Worm (Caenorhabditis elegans) whole organism, L2 larva: ENCODE measurements around the gene R07E3.6.

Experiments
- C34F6.9 ChIP-seq: fragments of 150-350 bp; optimal IDR thresholded peaks from 2 replicates; lab custom pipeline; 2014; ENCODE audit warnings: missing biosample characterization, missing genetic modification characterization
- F13H6.1 ChIP-seq: sonication (generic microtip); optimal IDR thresholded peaks from 2 replicates; lab custom pipeline; 2016; ENCODE audit warnings: missing genetic modification characterization, missing compliant biosample characterization
- R02D3.7 ChIP-seq: fragments of 150-350 bp; optimal IDR thresholded peaks from 2 replicates; lab custom pipeline; 2014; ENCODE audit warnings: missing biosample characterization, missing genetic modification characterization
- ZK546.5 ChIP-seq: sonication (generic microtip); optimal IDR thresholded peaks from 2 replicates; lab custom pipeline; 2017; ENCODE audit warnings: missing biosample characterization, missing genetic modification characterization
- ama-1 ChIP-seq: fragments of 150-350 bp; optimal IDR thresholded peaks from 2 replicates; lab custom pipeline; 2018; ENCODE audit warnings: inconsistent platforms
- blmp-1 ChIP-seq: sonication (generic microtip); optimal IDR thresholded peaks from 2 replicates; lab custom pipeline; 2017; ENCODE audit warnings: missing genetic modification characterization, mild to moderate bottlenecking, missing compliant biosample characterization, antibody characterized with exemption, moderate library complexity; ENCODE audit not compliant: insufficient read depth
- ceh-16 ChIP-seq: fragments of 150-350 bp; optimal IDR thresholded peaks from 2 replicates; lab custom pipeline; 2014; ENCODE audit warnings: missing biosample characterization, missing genetic modification characterization
- crh-2 ChIP-seq: sonication (generic microtip); optimal IDR thresholded peaks from 2 replicates; lab custom pipeline; 2017; ENCODE audit warnings: missing biosample characterization, missing genetic modification characterization
- egl-27 ChIP-seq: sonication (generic microtip); optimal IDR thresholded peaks from 3 replicates; lab custom pipeline; 2017; ENCODE audit warnings: missing biosample characterization, missing genetic modification reagents, missing genetic modification characterization
- elt-1 ChIP-seq: fragments of 150-350 bp; optimal IDR thresholded peaks from 2 replicates; lab custom pipeline; 2014; ENCODE audit warnings: missing biosample characterization, missing genetic modification characterization
- elt-3 ChIP-seq: sonication (generic microtip); optimal IDR thresholded peaks from 2 replicates; lab custom pipeline; 2017; ENCODE audit warnings: missing biosample characterization, missing genetic modification characterization
- fos-1 ChIP-seq: fragments of 150-350 bp; optimal IDR thresholded peaks from 2 replicates; lab custom pipeline; 2014; ENCODE audit warnings: missing biosample characterization, missing genetic modification characterization
- gmeb-1 ChIP-seq: fragments of 150-350 bp; optimal IDR thresholded peaks from 2 replicates; lab custom pipeline; 2014; ENCODE audit warnings: missing biosample characterization, missing genetic modification characterization
- lin-11 ChIP-seq: fragments of 150-350 bp; sonication (generic microtip); optimal IDR thresholded peaks from 2 replicates; lab custom pipeline; 2014; ENCODE audit warnings: missing biosample characterization, missing genetic modification characterization, inconsistent platforms, mixed read lengths
- lin-39 ChIP-seq: fragments of 150-350 bp; optimal IDR thresholded peaks from 2 replicates; lab custom pipeline; 2014; ENCODE audit warnings: missing biosample characterization, missing genetic modification reagents, missing genetic modification characterization
- lsy-2 ChIP-seq, 2 experiments: fragments of 150-350 bp in 1 of 2; sonication (generic microtip) in 1 of 2; optimal IDR thresholded peaks; 2 replicates each; lab custom pipeline; 2014 to 2017; ENCODE audit warnings: missing biosample characterization in 2 of 2, missing genetic modification characterization in 2 of 2
- mab-5 ChIP-seq: fragments of 150-350 bp; optimal IDR thresholded peaks from 2 replicates; lab custom pipeline; 2014; ENCODE audit warnings: missing biosample characterization, missing genetic modification characterization
- mbf-1 ChIP-seq: sonication (generic microtip); optimal IDR thresholded peaks from 2 replicates; lab custom pipeline; 2017; ENCODE audit warnings: missing biosample characterization, missing genetic modification characterization
- nhr-10 ChIP-seq: sonication (generic microtip); optimal IDR thresholded peaks from 2 replicates; lab custom pipeline; 2017; ENCODE audit warnings: missing biosample characterization, missing genetic modification characterization
- nhr-129 ChIP-seq: fragments of 150-350 bp; optimal IDR thresholded peaks from 2 replicates; lab custom pipeline; 2014; ENCODE audit warnings: missing biosample characterization, missing genetic modification characterization
- nhr-21 ChIP-seq: fragments of 150-350 bp; optimal IDR thresholded peaks from 2 replicates; lab custom pipeline; 2014; ENCODE audit warnings: missing biosample characterization, missing genetic modification characterization
- nhr-23 ChIP-seq: fragments of 150-350 bp; optimal IDR thresholded peaks from 2 replicates; lab custom pipeline; 2014; ENCODE audit warnings: missing biosample characterization, missing genetic modification reagents, missing genetic modification characterization
- nhr-25 ChIP-seq: fragments of 150-350 bp; sonication (generic microtip); optimal IDR thresholded peaks from 3 replicates; lab custom pipeline; 2014; ENCODE audit warnings: missing biosample characterization, missing genetic modification characterization
- nhr-6 ChIP-seq: fragments of 150-350 bp; optimal IDR thresholded peaks from 2 replicates; lab custom pipeline; 2014; ENCODE audit warnings: missing biosample characterization, missing genetic modification characterization
- sma-3 ChIP-seq: sonication (generic microtip); optimal IDR thresholded peaks from 2 replicates; lab custom pipeline; 2016; ENCODE audit warnings: missing genetic modification reagents, missing genetic modification characterization, missing compliant biosample characterization
- sma-9 ChIP-seq, 2 experiments: fragments of 150-350 bp in 1 of 2; sonication (generic microtip) in 1 of 2; optimal IDR thresholded peaks; 2 replicates each; lab custom pipeline; 2014 to 2016; ENCODE audit warnings: missing genetic modification characterization in 2 of 2, mild to moderate bottlenecking in 1 of 2, missing biosample characterization in 1 of 2, missing compliant biosample characterization in 1 of 2, missing genetic modification reagents in 1 of 2, moderate library complexity in 1 of 2
- snpc-4 ChIP-seq: fragments of 150-350 bp; optimal IDR thresholded peaks from 2 replicates; lab custom pipeline; 2014; ENCODE audit warnings: missing biosample characterization, missing genetic modification characterization
- unc-39 ChIP-seq: fragments of 150-350 bp; optimal IDR thresholded peaks from 2 replicates; lab custom pipeline; 2014; ENCODE audit warnings: missing biosample characterization, missing genetic modification characterization
- unc-55 ChIP-seq: fragments of 150-350 bp; sonication (generic microtip); optimal IDR thresholded peaks from 3 replicates; lab custom pipeline; 2014; ENCODE audit warnings: missing biosample characterization, missing genetic modification reagents, missing genetic modification characterization
- unc-62 ChIP-seq: fragments of 150-350 bp; optimal IDR thresholded peaks from 2 replicates; lab custom pipeline; 2014; ENCODE audit warnings: missing biosample characterization, missing genetic modification reagents, missing genetic modification characterization
- zag-1 ChIP-seq: fragments of 150-350 bp; optimal IDR thresholded peaks from 2 replicates; lab custom pipeline; 2014; ENCODE audit warnings: missing biosample characterization, missing genetic modification characterization
- ztf-1 ChIP-seq: fragments of 200-800 bp; sonication (Bioruptor generic); conservative IDR thresholded peaks from 2 replicates; pipeline ENCODE4 v1.3.6; 2022; ENCODE audit warnings: missing genetic modification characterization, missing compliant biosample characterization
- ztf-11 ChIP-seq: sonication (generic microtip); optimal IDR thresholded peaks from 2 replicates; lab custom pipeline; 2017; ENCODE audit warnings: missing biosample characterization, missing genetic modification characterization

Gene R07E3.6

DNA sequence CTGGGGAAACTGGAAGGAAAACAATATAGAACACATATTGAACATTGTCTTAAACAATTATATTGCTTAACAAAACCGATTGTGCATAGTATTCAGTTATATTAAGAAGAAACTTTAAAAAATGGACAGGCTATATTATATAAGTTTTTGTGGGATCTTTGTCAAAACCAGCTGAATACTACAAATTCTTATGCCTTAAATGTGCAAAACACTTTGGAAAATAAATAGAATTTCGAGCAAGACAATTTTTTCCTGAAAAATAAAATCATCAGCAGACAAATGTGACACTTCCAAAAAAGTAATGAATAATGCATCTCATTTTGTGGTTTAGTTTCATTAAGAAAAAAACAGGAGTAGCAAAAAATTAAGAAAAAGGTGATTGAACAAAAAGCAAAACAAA is 20.1 kb upstream of the R07E3.6 start:
- TF ChIP-seq nhr-25: no peak
- TF ChIP-seq ceh-16 (tag; lab: Kevin White, UChicago): no peak
- no peak for TF ChIP-seq mbf-1 (tag; lab: Kevin White, UChicago)
- TF ChIP-seq nhr-23 (tag; lab: Kevin White, UChicago): no peak
- TF ChIP-seq ztf-11 (tag; lab: Kevin White, UChicago): no peak
- TF ChIP-seq lin-11 (tag; lab: Kevin White, UChicago): no peak
- no peak for TF ChIP-seq lin-39 (tag; lab: Kevin White, UChicago)
- no peak for TF ChIP-seq C34F6.9 (tag; lab: Kevin White, UChicago)
- TF ChIP-seq elt-3 (tag; lab: Kevin White, UChicago): no peak
- TF ChIP-seq ztf-1 (GFP tag; lab: Robert Waterston, UW): no peak
- TF ChIP-seq nhr-21: no peak
- TF ChIP-seq nhr-129: no peak
- TF ChIP-seq gmeb-1: no peak
- TF ChIP-seq nhr-10 (tag; lab: Kevin White, UChicago): no peak
- no peak for TF ChIP-seq ZK546.5 (tag; lab: Kevin White, UChicago)
- no peak for TF ChIP-seq fos-1 (tag; lab: Kevin White, UChicago)

DNA sequence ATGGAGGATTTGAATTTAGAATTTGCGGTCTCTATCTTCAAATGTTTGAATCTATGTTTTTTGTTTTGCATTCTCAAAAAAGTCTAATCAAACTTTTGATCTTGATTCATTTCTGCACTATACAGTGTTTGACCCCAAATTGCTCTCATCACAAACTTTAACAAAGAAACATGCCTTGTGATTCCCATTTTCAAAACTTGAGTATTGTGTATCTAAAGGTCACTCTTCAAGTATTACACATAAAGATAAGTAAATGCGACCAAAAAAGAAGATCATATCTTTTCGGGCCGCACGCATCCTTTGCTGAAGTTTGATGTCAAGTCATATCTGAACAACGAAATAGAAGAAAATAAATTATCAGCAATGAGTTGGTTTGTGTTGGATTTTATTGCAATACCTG is 15.6 kb upstream of the R07E3.6 start:
- no peak for TF ChIP-seq lin-11 (tag; lab: Kevin White, UChicago)
- no peak for TF ChIP-seq R02D3.7
- peak; percentile 62 for TF ChIP-seq blmp-1 (tag; lab: Kevin White, UChicago)
- peak; percentile 13 for TF ChIP-seq fos-1 (tag; lab: Kevin White, UChicago)
- peak; percentile 88 for TF ChIP-seq nhr-25
- TF ChIP-seq sma-3 (GFP tag; lab: Kevin White, UChicago): no peak
- TF ChIP-seq crh-2: peak; percentile 11
- TF ChIP-seq sma-9 (GFP tag; optimal IDR thresholded peaks at IDR 0.05; lab: Kevin White, UChicago): peak; percentile 49
- no peak for TF ChIP-seq sma-9 (tag; optimal IDR thresholded peaks at IDR 0.05; lab: Kevin White, UChicago)
- no peak for TF ChIP-seq unc-55 (GFP tag; lab: Kevin White, UChicago)
- no peak for TF ChIP-seq lsy-2 (tag; optimal IDR thresholded peaks at IDR 0.05; lab: Kevin White, UChicago)
- peak; percentile 75 for TF ChIP-seq ceh-16 (tag; lab: Kevin White, UChicago)
- TF ChIP-seq egl-27 (tag; lab: Kevin White, UChicago): peak; percentile 3

DNA sequence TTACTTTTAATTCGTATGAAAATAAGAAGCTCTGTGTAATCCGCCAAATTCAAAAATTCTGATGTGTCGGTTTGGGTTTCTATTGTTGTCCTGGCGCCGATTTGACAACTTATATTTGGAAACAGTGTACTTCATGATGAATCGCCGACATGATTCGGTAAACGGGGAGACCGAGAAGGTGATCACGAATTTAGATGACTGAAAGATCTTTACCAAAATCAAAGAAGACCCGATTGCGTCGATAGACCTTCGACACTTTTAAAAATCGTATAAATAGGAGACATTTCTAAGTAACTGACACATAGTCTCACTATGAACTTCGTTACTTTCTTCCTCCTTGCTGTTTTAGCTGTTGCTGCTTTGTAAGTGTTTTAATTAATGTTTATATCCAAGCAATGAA is 15.1 kb upstream of the R07E3.6 start, which contains the start of gene fip-5:
Gene fip-5, plus strand, starts transcription at position 312 of the 400 bp plus-strand sequence.
- TF ChIP-seq F13H6.1 (tag; lab: Kevin White, UChicago): no peak
- no peak for TF ChIP-seq nhr-6 (tag; lab: Kevin White, UChicago)
- TF ChIP-seq ztf-1 (GFP tag; lab: Robert Waterston, UW): no peak
- no peak for TF ChIP-seq zag-1 (tag; lab: Kevin White, UChicago)
- no peak for TF ChIP-seq snpc-4 (tag; lab: Kevin White, UChicago)
- TF ChIP-seq sma-9 (GFP tag; optimal IDR thresholded peaks at IDR 0.05; lab: Kevin White, UChicago): peak; percentile 14
- TF ChIP-seq sma-9 (tag; optimal IDR thresholded peaks at IDR 0.05; lab: Kevin White, UChicago): no peak
- no peak for TF ChIP-seq unc-62 (GFP tag; lab: Kevin White, UChicago)

DNA sequence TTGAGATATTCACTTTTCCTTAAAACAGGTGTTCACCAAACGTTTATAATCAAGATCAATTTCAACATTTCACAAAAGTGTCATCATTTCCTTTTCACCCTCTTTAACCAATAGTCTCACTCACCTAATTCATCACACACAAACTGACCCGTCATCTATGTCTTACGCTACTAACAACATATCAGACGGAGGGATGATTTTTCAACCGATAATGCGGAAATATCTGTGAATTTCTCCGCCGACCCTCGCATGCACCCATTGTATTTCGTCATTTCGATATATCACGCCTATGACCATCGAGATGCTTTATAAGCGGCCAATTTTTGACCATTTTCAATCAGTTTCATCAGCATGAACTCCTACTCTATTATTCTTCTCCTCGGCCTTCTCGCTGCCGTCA is 13.3 kb upstream of the R07E3.6 start, which contains the start of gene fipr-21:
Gene fipr-21, plus strand, starts transcription at position 352 of the 400 bp plus-strand sequence.
- TF ChIP-seq gmeb-1 (no peak), fos-1 (tag; lab: Kevin White, UChicago) (peak; percentile 57), elt-3 (tag; lab: Kevin White, UChicago) (no peak), unc-39 (no peak), elt-1 (peak; percentile 57), ama-1 (lab: Kevin White, UChicago) (peak; percentile 6), sma-9 (GFP tag; optimal IDR thresholded peaks at IDR 0.05; lab: Kevin White, UChicago) (peak; percentile 60), sma-9 (tag; optimal IDR thresholded peaks at IDR 0.05; lab: Kevin White, UChicago) (no peak), blmp-1 (tag; lab: Kevin White, UChicago) (peak; percentile 78), mab-5 (no peak), unc-55 (GFP tag; lab: Kevin White, UChicago) (no peak), ceh-16 (tag; lab: Kevin White, UChicago) (peak; percentile 78), R02D3.7 (no peak), sma-3 (GFP tag; lab: Kevin White, UChicago) (peak; percentile 56), lin-39 (tag; lab: Kevin White, UChicago) (no peak), egl-27 (tag; lab: Kevin White, UChicago) (peak; percentile 60), nhr-25 (peak; percentile 83), nhr-21 (peak; percentile 38), nhr-129 (peak; percentile 51), crh-2 (no peak)
- TF ChIP-seq, all 48 proteins: peak for 11
